Fruit fly (Drosophila melanogaster): ENCODE results near the gene CG18284.

Gene CG18284

DNA sequence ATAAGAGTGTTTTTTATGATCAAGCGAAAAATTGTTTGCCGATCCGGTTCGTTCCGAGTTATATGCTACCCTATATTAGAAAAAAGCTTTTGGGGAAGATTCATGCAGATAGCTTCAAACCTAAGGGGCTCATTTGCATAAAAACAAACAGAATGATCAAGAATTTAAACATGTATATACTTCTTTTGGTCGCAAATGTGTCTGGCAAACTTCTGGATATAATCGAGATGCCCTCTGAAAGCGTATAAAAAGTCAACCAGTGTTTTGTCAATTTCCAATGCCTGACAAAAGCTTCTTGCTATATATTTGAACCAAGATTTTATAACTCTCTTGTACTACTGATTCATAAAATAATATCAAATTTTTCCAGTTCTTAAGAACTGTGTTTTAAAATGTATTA, 41.9 kb downstream of the CG18284 start (continued):
- no peak for TF ChIP-seq Opbp (GFP tag; IDR thresholded peaks at IDR 0.05; ENCODE audit: partially characterized antibody)
- TF ChIP-seq CG2678 (tag; optimal IDR thresholded peaks at IDR 0.05), result peak; percentile 19
- no peak for TF ChIP-seq CG32772 (GFP tag; IDR thresholded peaks at IDR 0.05)
- TF ChIP-seq ac (GFP tag; optimal IDR thresholded peaks at IDR 0.05), result no peak
- no peak for TF ChIP-seq CG10274 (GFP tag; optimal IDR thresholded peaks at IDR 0.05)
- TF ChIP-seq CG1602 (GFP tag; optimal IDR thresholded peaks at IDR 0.05), result no peak
- no peak for TF ChIP-seq nerfin-2 (GFP tag; IDR thresholded peaks at IDR 0.05; ENCODE audit: partially characterized antibody)
- TF ChIP-seq CG11695 (GFP tag; IDR thresholded peaks at IDR 0.05), result no peak
- no peak for TF ChIP-seq Xbp1 (GFP tag; optimal IDR thresholded peaks at IDR 0.05)
- no peak for TF ChIP-seq nerfin-1 (tag; optimal IDR thresholded peaks at IDR 0.05)
- TF ChIP-seq tll (GFP tag; optimal IDR thresholded peaks at IDR 0.05), result no peak
- no peak for TF ChIP-seq schlank (tag; optimal IDR thresholded peaks at IDR 0.05)
- no peak for TF ChIP-seq CG10147 (GFP tag; optimal IDR thresholded peaks at IDR 0.05)
- TF ChIP-seq caup (GFP tag; optimal IDR thresholded peaks at IDR 0.05; ENCODE audit: severe bottlenecking), result no peak
- TF ChIP-seq wdn (GFP tag; IDR thresholded peaks at IDR 0.05), result no peak
- no peak for TF ChIP-seq unpg (GFP tag; optimal IDR thresholded peaks at IDR 0.05)
- TF ChIP-seq Rfx (GFP tag; IDR thresholded peaks at IDR 0.05), result peak; percentile 27; the same call in 1 of the 2 replicates
- TF ChIP-seq CG16815 (GFP tag; optimal IDR thresholded peaks at IDR 0.05), result no peak
- peak; percentile 42; the same call in 2 of the 3 replicates for TF ChIP-seq row (GFP tag; IDR thresholded peaks at IDR 0.05)
- peak; percentile 18 for TF ChIP-seq NFAT (GFP tag; IDR thresholded peaks at IDR 0.05)
- TF ChIP-seq dpn (GFP tag; optimal IDR thresholded peaks at IDR 0.05), result no peak
- no peak for TF ChIP-seq CG15269 (tag; optimal IDR thresholded peaks at IDR 0.05)
- peak; percentile 10 for TF ChIP-seq CG4424 (GFP tag; optimal IDR thresholded peaks at IDR 0.05)
- TF ChIP-seq dysf (GFP tag; IDR thresholded peaks at IDR 0.05), result 0 out of 3 replicates have a peak, but pooled peaks have one; percentile 14
- TF ChIP-seq CG12659 (GFP tag; optimal IDR thresholded peaks at IDR 0.05), result no peak
- TF ChIP-seq CG17912 (GFP tag; optimal IDR thresholded peaks at IDR 0.05), result no peak
- TF ChIP-seq CG12942 (GFP tag; optimal IDR thresholded peaks at IDR 0.05), result no peak
- TF ChIP-seq CG13287 (GFP tag; IDR thresholded peaks at IDR 0.05; ENCODE audit: partially characterized antibody), result no peak
- TF ChIP-seq CG10462 (GFP tag; optimal IDR thresholded peaks at IDR 0.05), result no peak
- TF ChIP-seq Fer2 (tag; optimal IDR thresholded peaks at IDR 0.05), result no peak
- no peak for TF ChIP-seq Hr3 (GFP tag; optimal IDR thresholded peaks at IDR 0.05)
- no peak for TF ChIP-seq CG8765 (GFP tag; IDR thresholded peaks at IDR 0.05)
- TF ChIP-seq zfh2 (GFP tag; optimal IDR thresholded peaks at IDR 0.05), result no peak
- TF ChIP-seq CG13296 (GFP tag; optimal IDR thresholded peaks at IDR 0.05), result no peak
- TF ChIP-seq zen (tag; optimal IDR thresholded peaks at IDR 0.05), result no peak
- TF ChIP-seq CG7372 (GFP tag; IDR thresholded peaks at IDR 0.05), result 0 out of 2 replicates have a peak, but pooled peaks have one; percentile 24
- no peak for TF ChIP-seq CG7786 (GFP tag; optimal IDR thresholded peaks at IDR 0.05)
- no peak for TF ChIP-seq CG14441 (GFP tag; IDR thresholded peaks at IDR 0.05)
- no peak for TF ChIP-seq gce (GFP tag; IDR thresholded peaks at IDR 0.05)
- peak; percentile 95 for TF ChIP-seq CG18011 (GFP tag; optimal IDR thresholded peaks at IDR 0.05)
- TF ChIP-seq D19A (tag; optimal IDR thresholded peaks at IDR 0.05), result peak; percentile 60
- TF ChIP-seq CG2120 (GFP tag; optimal IDR thresholded peaks at IDR 0.05), result peak; percentile 40
- no peak for TF ChIP-seq cg (GFP tag; optimal IDR thresholded peaks at IDR 0.05)
- TF ChIP-seq CG15514 (GFP tag; optimal IDR thresholded peaks at IDR 0.05), result peak; percentile 6
- no peak for TF ChIP-seq Usf (GFP tag; optimal IDR thresholded peaks at IDR 0.05)
- TF ChIP-seq CG1647 (GFP tag; optimal IDR thresholded peaks at IDR 0.05), result no peak
- TF ChIP-seq CG11093 (GFP tag; IDR thresholded peaks at IDR 0.05), result no peak
- TF ChIP-seq CG8290 (GFP tag; optimal IDR thresholded peaks at IDR 0.05), result peak; percentile 13
- peak in 1 of 2 experiments; percentile 16 for TF ChIP-seq CG8290 (tag; optimal IDR thresholded peaks at IDR 0.05)
- no peak for TF ChIP-seq tin (GFP tag; optimal IDR thresholded peaks at IDR 0.05)
- TF ChIP-seq Sox100B (GFP tag; optimal IDR thresholded peaks at IDR 0.05), result no peak
